Worm (Caenorhabditis elegans) whole organism, L4/young adult: ENCODE measurements around the gene Y26G10.1.

Experiments
- W03F9.2 ChIP-seq: fragments of 150-350 bp; optimal IDR thresholded peaks from 2 replicates; lab custom pipeline; 2014; ENCODE audit warnings: missing biosample characterization, missing genetic modification characterization
- dao-5 ChIP-seq: sonication (generic microtip); optimal IDR thresholded peaks from 2 replicates; lab custom pipeline; 2016; ENCODE audit warnings: missing genotype, missing genetic modification characterization, moderate library complexity, missing compliant biosample characterization
- him-1 ChIP-seq: sonication (generic microtip); optimal IDR thresholded peaks from 2 replicates; lab custom pipeline; 2016; ENCODE audit warnings: missing genotype, missing genetic modification reagents, missing genetic modification characterization, missing compliant biosample characterization

DNA sequence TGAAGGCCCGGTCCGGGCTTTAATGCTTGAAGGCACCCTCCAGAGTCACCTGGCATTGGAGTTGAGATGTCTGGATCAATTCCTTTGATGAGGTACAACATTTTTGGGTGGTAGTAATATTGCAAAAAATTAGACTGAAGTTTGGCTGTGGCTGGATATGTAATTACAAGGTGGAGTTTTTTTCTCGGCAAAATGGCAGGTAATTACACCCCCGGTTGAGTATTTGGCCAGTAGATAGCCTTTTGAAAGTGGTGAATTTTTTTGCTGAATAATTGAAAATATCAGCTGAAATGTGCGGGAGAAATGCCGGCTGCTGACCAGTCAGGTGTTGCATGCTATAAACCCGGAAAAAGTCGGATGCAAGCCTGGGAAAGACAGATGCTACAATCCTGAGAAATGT lies 3.4 kb upstream of the Y26G10.1 start, which contains the start of gene Y26G10.4:
- TF ChIP-seq W03F9.2 (tag; lab: Kevin White, UChicago) (no peak), dao-5 (tag; lab: Kevin White, UChicago) (no peak), him-1 (no peak)
